Worm (Caenorhabditis elegans): ENCODE measurements around the gene ZC239.13.
A peak's percentile ranks its signal among the peaks of the same experiment; 100 is the strongest.

The ZC239.13 gene

ce11 chrII:3237038-3237521, 14.4 kb upstream of the ZC239.13 start, which contains the start of the genes srz-67 and C17F4.11:
srz-67 (minus strand) TSS chrII:3237138.
C17F4.11 (plus strand) TSS chrII:3237471.
- no peak for TF ChIP-seq lsy-12 (tag; optimal IDR thresholded peaks at IDR 0.05)
- no peak for TF ChIP-seq ZK546.5 (tag; optimal IDR thresholded peaks at IDR 0.05)
- TF ChIP-seq fkh-2 (tag; optimal IDR thresholded peaks at IDR 0.05): no peak
- TF ChIP-seq unc-39 (tag; optimal IDR thresholded peaks at IDR 0.05): no peak
- no peak for TF ChIP-seq zag-1 (tag; optimal IDR thresholded peaks at IDR 0.05)
- no peak for TF ChIP-seq nhr-12 (tag; optimal IDR thresholded peaks at IDR 0.05)
- no peak for TF ChIP-seq egl-27 (tag; optimal IDR thresholded peaks at IDR 0.05)
- no peak for TF ChIP-seq mdl-1 (tag; optimal IDR thresholded peaks at IDR 0.05)
- TF ChIP-seq nhr-237 (tag; optimal IDR thresholded peaks at IDR 0.05): no peak

- TF ChIP-seq fos-1 (tag; optimal IDR thresholded peaks at IDR 0.05) (no peak), unc-39 (tag; optimal IDR thresholded peaks at IDR 0.05) (no peak), nhr-25 (tag; optimal IDR thresholded peaks at IDR 0.05) (no peak), skn-1 (tag; optimal IDR thresholded peaks at IDR 0.05) (no peak), mml-1 (tag; optimal IDR thresholded peaks at IDR 0.05) (no peak), lsy-12 (tag; optimal IDR thresholded peaks at IDR 0.05) (no peak), hmg-11 (tag; optimal IDR thresholded peaks at IDR 0.05) (no peak), ceh-9 (tag; optimal IDR thresholded peaks at IDR 0.05) (no peak), ceh-16 (tag; optimal IDR thresholded peaks at IDR 0.05) (no peak), pqm-1 (tag; optimal IDR thresholded peaks at IDR 0.05) (no peak), nhr-43 (tag; optimal IDR thresholded peaks at IDR 0.05; ENCODE audit: poor library complexity, severe bottlenecking) (no peak), lin-15B (tag; optimal IDR thresholded peaks at IDR 0.05) (no peak), jun-1 (tag; optimal IDR thresholded peaks at IDR 0.05) (no peak)
Measured at ce11 chrII:3234725-3235124, 12.1 kb upstream of the ZC239.13 start, which contains the start of gene C17F4.8. C17F4.8 (minus strand) TSS chrII:3234825.

DNA sequence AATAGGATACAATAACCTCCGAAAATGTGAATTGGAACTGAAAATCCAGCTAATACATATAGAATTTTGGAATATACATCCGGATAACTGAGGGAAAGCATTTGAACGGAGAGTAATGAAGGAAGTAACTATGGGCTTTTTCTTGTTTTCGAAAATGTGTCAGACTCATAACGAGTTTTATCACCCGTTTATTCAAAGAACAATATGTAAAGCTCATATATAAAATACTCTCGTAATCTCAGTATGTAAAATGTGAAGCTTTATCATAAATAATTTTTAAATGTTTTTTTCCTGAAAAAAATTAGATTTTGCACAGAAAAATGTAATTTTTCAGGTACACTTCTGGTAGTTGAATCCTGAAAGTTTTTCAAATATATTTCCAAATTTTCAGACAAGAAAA, 7.8 kb upstream of the ZC239.13 start, which contains the start of gene srh-297:
Gene srh-297, minus strand, starts transcription at position 101 of the 400 bp plus-strand sequence.
- TF ChIP-seq ceh-82 (tag; optimal IDR thresholded peaks at IDR 0.05) (no peak), nhr-25 (tag; optimal IDR thresholded peaks at IDR 0.05) (no peak), ceh-9 (tag; optimal IDR thresholded peaks at IDR 0.05) (no peak), nhr-23 (tag; optimal IDR thresholded peaks at IDR 0.05) (no peak), tbx-2 (tag; optimal IDR thresholded peaks at IDR 0.05) (no peak), egl-5 (tag; optimal IDR thresholded peaks at IDR 0.05) (no peak), unc-39 (tag; optimal IDR thresholded peaks at IDR 0.05) (no peak), ceh-28 (tag; optimal IDR thresholded peaks at IDR 0.05) (no peak), egl-27 (tag; optimal IDR thresholded peaks at IDR 0.05) (no peak), nhr-77 (tag; optimal IDR thresholded peaks at IDR 0.05) (no peak), zag-1 (tag; optimal IDR thresholded peaks at IDR 0.05) (no peak), nhr-43 (tag; optimal IDR thresholded peaks at IDR 0.05; ENCODE audit: poor library complexity, severe bottlenecking) (no peak), pqm-1 (tag; optimal IDR thresholded peaks at IDR 0.05) (no peak), R02D3.7 (tag; optimal IDR thresholded peaks at IDR 0.05) (no peak), nhr-76 (tag; optimal IDR thresholded peaks at IDR 0.05) (no peak), lsy-12 (tag; optimal IDR thresholded peaks at IDR 0.05) (no peak)

DNA sequence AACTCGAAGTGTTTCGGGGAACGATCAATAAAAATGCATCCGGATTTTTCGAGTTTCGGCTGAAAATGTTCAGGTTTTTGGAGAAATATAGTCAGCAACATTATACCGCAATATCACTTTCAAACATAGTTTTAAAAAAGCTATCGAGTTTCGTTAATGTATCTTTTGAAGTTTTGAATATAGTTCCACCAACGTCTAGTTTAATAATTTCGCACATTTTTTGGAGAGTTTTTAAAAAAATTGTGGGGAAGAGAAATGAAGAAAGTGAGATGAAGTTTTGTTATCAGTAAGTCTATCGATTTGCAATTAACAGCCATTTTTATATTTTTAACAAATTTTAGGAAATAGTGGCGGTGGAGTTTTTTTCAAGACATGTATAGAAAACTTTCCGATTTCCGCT, 3.1 kb upstream of the ZC239.13 start, which contains the start of gene ZC239.17:
Gene ZC239.17, minus strand, starts transcription at position 101 of the 400 bp plus-strand sequence.
- TF ChIP-seq nhr-25 (tag; optimal IDR thresholded peaks at IDR 0.05) (no peak), nhr-11 (tag; optimal IDR thresholded peaks at IDR 0.05) (no peak), eor-1 (tag; optimal IDR thresholded peaks at IDR 0.05) (no peak), nhr-237 (tag; optimal IDR thresholded peaks at IDR 0.05) (no peak), mml-1 (tag; optimal IDR thresholded peaks at IDR 0.05) (no peak), nhr-12 (tag; optimal IDR thresholded peaks at IDR 0.05) (no peak), unc-39 (tag; optimal IDR thresholded peaks at IDR 0.05) (no peak), skn-1 (tag; optimal IDR thresholded peaks at IDR 0.05) (no peak), mdl-1 (tag; optimal IDR thresholded peaks at IDR 0.05) (no peak), ceh-9 (tag; optimal IDR thresholded peaks at IDR 0.05) (no peak), ceh-82 (tag; optimal IDR thresholded peaks at IDR 0.05) (no peak), fkh-2 (tag; optimal IDR thresholded peaks at IDR 0.05) (no peak), ztf-11 (tag; optimal IDR thresholded peaks at IDR 0.05) (no peak), fkh-10 (GFP tag; optimal IDR thresholded peaks at IDR 0.05) (no peak), fos-1 (tag; optimal IDR thresholded peaks at IDR 0.05) (no peak)

- TF ChIP-seq pha-4 (tag; optimal IDR thresholded peaks at IDR 0.05): peak; percentile 35
- TF ChIP-seq elt-2 (tag; optimal IDR thresholded peaks at IDR 0.05): peak; percentile 73
- TF ChIP-seq ceh-9 (tag; optimal IDR thresholded peaks at IDR 0.05): no peak
- peak; percentile 55 for TF ChIP-seq pqm-1 (tag; optimal IDR thresholded peaks at IDR 0.05)
Measured at ce11 chrII:3225200-3225599, 2.6 kb upstream of the ZC239.13 start, which contains the start of gene ZC239.16. ZC239.16 (minus strand) TSS chrII:3225319.
